Fruit fly (Drosophila melanogaster): Measurements from ENCODE around the gene CG8028.
A peak's percentile ranks its signal among the peaks of the same experiment; 100 is the strongest.

Gene CG8028

DNA sequence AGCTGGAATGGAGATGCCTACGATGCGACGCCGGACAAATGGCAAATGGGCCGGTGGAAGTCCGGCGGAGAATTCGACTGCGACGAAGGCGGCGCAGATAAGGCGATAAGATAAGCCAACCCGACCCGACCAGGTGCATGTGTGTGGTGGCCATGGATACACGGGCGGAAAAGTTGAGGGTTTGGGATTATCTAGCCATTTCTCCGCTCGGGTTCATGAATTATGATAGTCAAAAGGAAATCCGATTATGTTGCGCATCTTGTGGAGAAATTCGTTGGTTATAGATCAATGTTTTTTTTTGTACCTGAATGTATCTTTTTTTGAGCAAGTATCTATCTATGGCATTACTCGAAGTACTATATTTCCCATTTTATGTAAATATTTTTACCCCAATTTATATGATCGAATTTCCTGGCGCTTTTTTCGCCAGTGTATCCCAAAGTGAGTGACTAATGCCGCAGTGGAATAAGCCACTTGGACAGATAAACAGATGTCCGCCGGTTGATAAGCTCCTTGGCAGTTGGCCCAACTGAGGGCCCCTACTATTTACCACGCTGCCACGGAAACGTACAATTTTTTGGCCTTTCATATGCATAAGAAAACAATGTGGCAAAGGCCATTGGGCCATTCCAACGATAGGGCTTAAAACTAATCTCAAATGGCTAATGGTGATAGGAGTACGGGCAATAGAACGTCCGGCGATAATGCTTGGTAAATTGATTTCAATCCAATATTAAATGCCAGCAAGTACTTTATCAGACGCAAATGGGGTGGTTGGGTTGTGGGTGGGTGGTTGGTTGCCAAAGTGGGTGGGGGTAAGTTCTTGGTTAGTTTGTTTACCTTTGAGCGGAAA is 32.7 kb downstream of the CG8028 start, which contains the start of gene CG7992 (continued):
- no peak for TF ChIP-seq Lpt (GFP tag; optimal IDR thresholded peaks at IDR 0.05)
- TF ChIP-seq CG15336 (GFP tag; IDR thresholded peaks at IDR 0.05) = no peak
- TF ChIP-seq CG8319 (GFP tag; optimal IDR thresholded peaks at IDR 0.05) = no peak
- no peak for TF ChIP-seq svp (GFP tag)
- peak; percentile 80 for TF ChIP-seq Eip78C (GFP tag)
- TF ChIP-seq CG6163 (GFP tag; IDR thresholded peaks at IDR 0.05) = no peak
- TF ChIP-seq topi (GFP tag; optimal IDR thresholded peaks at IDR 0.05) = peak; percentile 58
- peak; percentile 15 for TF ChIP-seq CG10631 (GFP tag; optimal IDR thresholded peaks at IDR 0.05)
- TF ChIP-seq CG6276 (GFP tag; optimal IDR thresholded peaks at IDR 0.05) = no peak
- no peak for TF ChIP-seq spab (GFP tag; optimal IDR thresholded peaks at IDR 0.05)
- no peak for TF ChIP-seq Sox102F (GFP tag; optimal IDR thresholded peaks at IDR 0.05)
- peak; percentile 41 for TF ChIP-seq cyc (GFP tag; optimal IDR thresholded peaks at IDR 0.05)
- TF ChIP-seq acj6 (GFP tag; optimal IDR thresholded peaks at IDR 0.05) = peak; percentile 51
- TF ChIP-seq Hr38 (GFP tag; optimal IDR thresholded peaks at IDR 0.05) = no peak
- TF ChIP-seq CG32006 (GFP tag; optimal IDR thresholded peaks at IDR 0.05) = peak; percentile 30
- peak; percentile 56 for TF ChIP-seq CG34406 (GFP tag; optimal IDR thresholded peaks at IDR 0.05)
- TF ChIP-seq Met (GFP tag; optimal IDR thresholded peaks at IDR 0.05) = no peak

DNA sequence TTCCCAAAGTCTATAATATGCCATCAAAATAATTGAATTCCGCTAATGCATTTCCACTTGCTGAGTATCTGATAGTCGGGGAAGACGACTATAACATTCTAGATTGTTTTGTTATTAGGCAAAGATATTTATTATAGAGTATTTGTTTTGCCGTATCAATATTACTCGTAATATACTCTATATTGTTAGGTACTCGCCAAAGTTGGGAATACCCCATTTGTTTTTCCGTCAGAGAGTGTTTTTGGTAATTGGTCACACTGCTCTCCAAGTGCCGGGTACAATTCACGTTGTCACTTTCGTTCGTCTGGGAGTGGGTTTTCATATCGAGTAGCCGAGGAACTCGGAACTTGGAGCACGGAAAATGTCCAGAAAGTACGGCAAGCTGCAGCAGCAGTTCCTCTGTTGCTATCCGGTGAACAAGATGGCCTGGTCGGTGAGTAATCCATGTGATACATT is 36.7 kb downstream of the CG8028 start, which contains the start of gene CG7889:
Gene CG7889 (plus strand): TSS at position 253 of the 456 bp plus-strand sequence.
- TF ChIP-seq Hr4 (GFP tag; optimal IDR thresholded peaks at IDR 0.05) = peak; percentile 45
- TF ChIP-seq Blimp-1 (GFP tag; optimal IDR thresholded peaks at IDR 0.05) = peak; percentile 78
- TF ChIP-seq CG15336 (GFP tag; IDR thresholded peaks at IDR 0.05) = 0 out of 2 replicates have a peak, but pooled peaks have one; percentile 11
- peak; percentile 29 for TF ChIP-seq Eip75B (GFP tag; optimal IDR thresholded peaks at IDR 0.05)
- peak; percentile 8 for TF ChIP-seq esn (GFP tag; optimal IDR thresholded peaks at IDR 0.05)
- TF ChIP-seq CG1621 (tag; optimal IDR thresholded peaks at IDR 0.05) = no peak
- TF ChIP-seq CG10631 (GFP tag; optimal IDR thresholded peaks at IDR 0.05) = no peak
- peak; percentile 26 for TF ChIP-seq acj6 (GFP tag; optimal IDR thresholded peaks at IDR 0.05)
- TF ChIP-seq CG8632 (GFP tag; optimal IDR thresholded peaks at IDR 0.05) = no peak
- no peak for TF ChIP-seq salr (GFP tag; optimal IDR thresholded peaks at IDR 0.05)
- TF ChIP-seq achi (GFP tag; optimal IDR thresholded peaks at IDR 0.05) = peak; percentile 11
- TF ChIP-seq CG6792 (GFP tag; optimal IDR thresholded peaks at IDR 0.05) = no peak
- no peak for TF ChIP-seq CG6808 (GFP tag; optimal IDR thresholded peaks at IDR 0.05)
- peak; percentile 37; the same call in 1 of the 3 replicates for TF ChIP-seq CG6163 (GFP tag; IDR thresholded peaks at IDR 0.05)
- TF ChIP-seq Sox102F (GFP tag; optimal IDR thresholded peaks at IDR 0.05) = no peak
- peak; percentile 5 for TF ChIP-seq pdm3 (GFP tag; optimal IDR thresholded peaks at IDR 0.05)
- no peak for TF ChIP-seq ss (GFP tag; optimal IDR thresholded peaks at IDR 0.05)
- no peak for TF ChIP-seq CG31627 (GFP tag; optimal IDR thresholded peaks at IDR 0.05)
- TF ChIP-seq topi (GFP tag; optimal IDR thresholded peaks at IDR 0.05) = peak; percentile 32
- peak; percentile 30 for TF ChIP-seq cyc (GFP tag; optimal IDR thresholded peaks at IDR 0.05)
- peak; percentile 19 for TF ChIP-seq Ets96B (tag; optimal IDR thresholded peaks at IDR 0.05)
- TF ChIP-seq eg (GFP tag; IDR thresholded peaks at IDR 0.05) = peak; percentile 33; the same call in 1 of the 3 replicates
- TF ChIP-seq svp (GFP tag) = peak; percentile 62
- peak; percentile 4 for TF ChIP-seq CG6276 (GFP tag; optimal IDR thresholded peaks at IDR 0.05)
- TF ChIP-seq Met (GFP tag; optimal IDR thresholded peaks at IDR 0.05) = peak; percentile 18
- peak; percentile 78 for TF ChIP-seq Eip78C (GFP tag)
- TF ChIP-seq CG3032 (tag; optimal IDR thresholded peaks at IDR 0.05) = peak; percentile 16
- peak; percentile 7 for TF ChIP-seq Hr39 (GFP tag; optimal IDR thresholded peaks at IDR 0.05)
- TF ChIP-seq CG3919 (GFP tag; optimal IDR thresholded peaks at IDR 0.05) = peak; percentile 39
- peak; percentile 31 for TF ChIP-seq CG10669 (GFP tag; optimal IDR thresholded peaks at IDR 0.05)
- peak; percentile 15 for TF ChIP-seq Smox (GFP tag; optimal IDR thresholded peaks at IDR 0.05)
- TF ChIP-seq CG6854 (GFP tag; optimal IDR thresholded peaks at IDR 0.05) = peak; percentile 29

Measured in whole organism, prepupa.